Fruit fly (Drosophila melanogaster) whole organism, adult: ENCODE data around the gene CG33773.

Source experiments
- CG12768 ChIP-seq: fragments of 200-800 bp; sonication (Bioruptor generic); optimal IDR thresholded peaks from 2 replicates; lab custom pipeline; 2017; ENCODE audit warnings: missing biosample characterization, missing genetic modification characterization, mild to moderate bottlenecking, moderate library complexity, missing genetic modification reagents
- CG33017 ChIP-seq: fragments of 200-800 bp; sonication (Bioruptor generic); optimal IDR thresholded peaks from 2 replicates; lab custom pipeline; 2018; ENCODE audit warnings: missing biosample characterization, mild to moderate bottlenecking, missing genetic modification characterization, moderate library complexity
- CG7045 ChIP-seq: fragments of 200-800 bp; sonication (Bioruptor generic); optimal IDR thresholded peaks from 2 replicates; lab custom pipeline; 2017; ENCODE audit warnings: missing biosample characterization, mild to moderate bottlenecking, missing genetic modification characterization
- cnc ChIP-seq, 2 experiments: fragments of >200 bp; optimal IDR thresholded peaks; 2 replicates each; lab custom pipeline; 2017
- ovo ChIP-seq: fragments of 200-800 bp; sonication (Bioruptor generic); optimal IDR thresholded peaks from 2 replicates; lab custom pipeline; 2016; ENCODE audit warnings: missing biosample characterization, missing genetic modification characterization
- pad ChIP-seq: fragments of 200-800 bp; sonication (Bioruptor generic); optimal IDR thresholded peaks from 3 replicates; lab custom pipeline; 2017; ENCODE audit warnings: missing biosample characterization, missing genetic modification characterization, mild to moderate bottlenecking, moderate library complexity, missing genetic modification reagents

dm6 chr3R:31038473-31039424, 3.6 kb downstream of the CG33773 start, which contains the start of gene CanA1:
- TF ChIP-seq ovo (GFP tag; lab: Kevin White, UChicago) (no peak), pad (GFP tag; lab: Kevin White, UChicago) (no peak), CG7045 (GFP tag; lab: Kevin White, UChicago) (no peak), cnc (optimal IDR thresholded peaks at IDR 0.05; lab: Kevin White, UChicago) (no peak), CG33017 (no peak), CG12768 (GFP tag; lab: Kevin White, UChicago) (no peak)
